Fruit fly (Drosophila melanogaster): ENCODE data around the gene CG33511.

CG33511 gene

dm6 chr2L:21082444-21083201, at the start of gene CG33511:
Gene CG33511 (minus strand): TSS chr2L:21082494.
- no peak for TF ChIP-seq CTCF (optimal IDR thresholded peaks at IDR 0.05)
- TF ChIP-seq CG8478 (optimal IDR thresholded peaks at IDR 0.05) = no peak

DNA sequence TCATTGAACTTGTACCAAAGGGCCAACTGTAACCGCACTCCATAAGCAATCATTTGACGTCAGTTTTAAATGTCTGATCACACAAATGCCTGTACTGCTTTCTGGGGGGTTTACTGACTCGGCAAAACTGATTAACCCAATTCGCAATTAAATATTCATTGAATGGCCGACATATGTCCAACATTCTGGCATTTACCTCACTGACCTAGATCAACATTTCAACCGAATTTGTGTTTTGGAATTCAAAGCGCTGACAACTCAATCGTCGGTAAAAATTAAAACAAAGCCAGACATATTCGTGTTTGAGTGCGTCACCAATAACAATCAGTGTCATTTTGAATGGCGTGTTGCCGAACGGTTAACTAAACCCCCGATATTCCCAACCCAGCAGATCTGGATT, 33.4 kb upstream of the CG33511 start:
- TF ChIP-seq CTCF (optimal IDR thresholded peaks at IDR 0.05) = no peak
- TF ChIP-seq CG8478 (optimal IDR thresholded peaks at IDR 0.05) = no peak

DNA sequence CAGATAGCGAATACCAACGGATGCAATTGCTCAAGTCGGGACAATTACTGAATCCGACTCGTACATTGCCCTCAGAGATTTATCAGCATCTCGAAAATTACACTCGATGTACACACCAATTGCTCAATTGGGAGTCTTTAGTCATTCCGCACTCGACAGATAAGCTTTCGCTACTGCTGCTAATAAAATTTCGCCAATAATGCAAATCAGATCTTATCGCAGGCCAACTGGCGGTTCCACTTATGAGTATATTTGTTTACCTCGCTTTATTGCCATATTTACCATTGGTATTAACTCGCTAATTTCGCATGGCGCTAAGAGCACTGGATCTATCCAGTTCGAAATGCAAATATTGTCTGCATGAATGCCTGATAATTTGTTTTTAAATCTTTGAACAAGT, 31.3 kb upstream of the CG33511 start:
- no peak for TF ChIP-seq CG8478 (optimal IDR thresholded peaks at IDR 0.05)
- TF ChIP-seq CTCF (optimal IDR thresholded peaks at IDR 0.05) = no peak

DNA sequence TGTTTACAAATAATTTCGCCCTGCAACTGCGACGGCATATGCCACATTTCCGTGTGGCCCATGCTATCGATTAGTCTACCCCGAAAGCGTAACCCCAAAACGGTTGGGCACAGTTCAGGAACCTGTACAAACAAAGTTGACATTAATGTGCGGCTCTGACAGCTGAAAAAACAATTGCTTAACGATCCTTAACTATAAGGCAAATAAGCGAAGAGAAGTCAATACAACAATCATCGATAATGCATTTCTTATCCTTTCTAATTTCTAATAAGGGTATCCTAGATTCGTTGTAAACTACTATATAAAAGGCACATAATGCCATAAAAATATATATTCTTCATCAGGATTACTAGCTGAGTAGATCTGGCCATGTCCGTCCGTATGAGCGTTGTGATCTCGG, 29.6 kb upstream of the CG33511 start:
- no peak for TF ChIP-seq CTCF (optimal IDR thresholded peaks at IDR 0.05)
- no peak for TF ChIP-seq CG8478 (optimal IDR thresholded peaks at IDR 0.05)

dm6 chr2L:21109680-21110079, 27.4 kb upstream of the CG33511 start:
- TF ChIP-seq CTCF (optimal IDR thresholded peaks at IDR 0.05) (no peak), CG8478 (optimal IDR thresholded peaks at IDR 0.05) (no peak)

dm6 chr2L:21108759-21109282, 26.5 kb upstream of the CG33511 start:
- TF ChIP-seq CG8478 (optimal IDR thresholded peaks at IDR 0.05) = no peak
- TF ChIP-seq CTCF (optimal IDR thresholded peaks at IDR 0.05) = peak; percentile 65 to 70

DNA sequence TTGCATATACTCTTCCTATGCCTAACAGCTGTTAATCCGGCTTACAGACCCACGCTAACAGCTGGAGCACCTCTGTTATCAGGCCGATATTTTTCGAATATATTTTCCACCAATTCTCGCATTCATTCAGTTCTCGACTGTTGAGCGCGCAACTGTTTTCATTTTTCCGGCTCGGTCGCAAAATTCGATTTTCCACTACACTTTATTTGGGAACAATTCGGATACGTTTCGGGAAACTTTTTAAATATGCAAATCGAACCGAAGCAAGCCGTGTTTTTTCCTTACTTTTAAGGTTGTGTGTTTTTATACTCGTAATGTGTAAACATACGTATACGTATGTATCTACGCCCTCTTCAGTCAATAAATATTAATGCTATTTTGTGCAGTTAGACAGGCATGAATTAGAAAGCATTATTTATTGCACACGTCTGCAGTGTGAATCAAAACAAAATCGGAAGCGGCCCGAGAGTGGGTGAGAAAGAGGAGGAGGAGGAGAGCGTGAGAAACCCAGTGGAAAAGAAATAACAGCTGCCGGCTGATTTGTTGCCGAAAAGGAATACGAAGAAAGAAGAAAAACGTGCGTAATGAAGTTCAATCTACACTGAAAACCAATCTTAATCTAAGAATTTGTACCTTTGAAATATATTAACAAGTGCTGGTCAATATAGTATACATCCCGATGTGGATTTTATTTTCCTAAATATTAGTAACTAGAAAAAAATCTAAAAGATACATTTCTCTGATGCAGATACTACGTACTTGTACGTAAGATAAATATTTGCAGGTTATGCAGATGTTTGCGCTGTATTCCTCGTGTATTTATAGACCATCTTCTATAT, 25.6 kb upstream of the CG33511 start:
- no peak for TF ChIP-seq CTCF (optimal IDR thresholded peaks at IDR 0.05)
- TF ChIP-seq CG8478 (optimal IDR thresholded peaks at IDR 0.05) = no peak

dm6 chr2L:21105127-21105526, 22.8 kb upstream of the CG33511 start:
- TF ChIP-seq CTCF (optimal IDR thresholded peaks at IDR 0.05) (no peak), CG8478 (optimal IDR thresholded peaks at IDR 0.05) (no peak)

- TF ChIP-seq CG8478 (optimal IDR thresholded peaks at IDR 0.05) = no peak
- peak; percentile 24 to 27 for TF ChIP-seq CTCF (optimal IDR thresholded peaks at IDR 0.05)
Measured at dm6 chr2L:21104326-21104725, 22.0 kb upstream of the CG33511 start, which contains the start of the genes CG46307 and Nhe2. Gene CG46307 (plus strand): TSS chr2L:21104568. Gene Nhe2 (plus strand): TSS chr2L:21104568.

DNA sequence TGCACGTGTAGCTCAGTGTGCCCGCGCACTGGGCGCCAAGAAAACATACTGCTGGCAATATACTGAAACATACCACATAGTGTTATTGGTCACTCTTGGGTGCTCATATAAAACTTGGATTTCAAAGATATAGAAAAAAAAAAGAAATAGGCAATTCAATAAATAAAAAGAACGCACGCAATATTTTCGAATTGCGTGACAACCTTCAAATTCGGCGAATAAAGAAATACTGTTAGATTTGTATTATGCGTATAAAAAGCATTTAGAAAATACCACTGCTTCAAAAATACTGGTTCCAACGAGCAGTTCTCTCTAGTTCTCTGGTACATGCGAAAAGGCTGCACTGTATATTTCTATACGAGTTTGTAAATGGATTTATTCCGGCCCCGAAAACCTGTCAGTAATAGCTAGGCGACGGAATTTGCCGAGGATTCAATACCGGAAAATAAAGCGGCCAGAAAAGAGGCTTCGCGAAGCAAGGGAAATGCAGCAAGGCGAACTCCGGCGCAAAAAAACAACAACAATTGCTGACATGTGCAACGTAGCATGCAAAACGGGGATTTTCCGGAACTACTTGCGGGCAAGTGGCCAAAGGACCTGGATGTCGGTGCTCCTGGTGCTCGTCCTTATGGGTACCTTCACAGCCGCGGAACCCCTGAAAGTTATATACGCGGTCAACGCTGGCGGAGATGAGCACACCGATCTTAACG, 20.3 kb upstream of the CG33511 start, which contains the start of gene CG9257:
TSS of gene CG9257 (plus strand) at position 345 of the 710 bp plus-strand sequence.
- TF ChIP-seq CTCF (optimal IDR thresholded peaks at IDR 0.05) = no peak
- TF ChIP-seq CG8478 (optimal IDR thresholded peaks at IDR 0.05) = no peak

DNA sequence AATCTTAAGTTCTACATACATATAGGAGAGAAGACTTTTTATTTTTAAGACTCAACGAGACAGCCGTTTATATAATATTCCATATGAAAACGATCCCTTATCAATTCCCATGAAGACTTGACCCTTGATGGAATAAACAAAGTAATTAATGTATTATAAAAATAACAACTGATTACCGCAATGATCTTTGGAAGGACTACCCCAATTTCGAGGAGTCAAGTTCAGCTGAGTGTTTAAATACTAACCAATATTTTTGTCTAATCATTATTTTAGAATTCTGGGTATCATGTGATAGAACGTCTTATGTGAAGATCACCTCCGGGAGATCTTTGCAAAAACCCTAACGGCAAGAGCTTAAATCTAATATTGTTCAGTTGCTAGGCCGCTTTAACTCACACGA, 15.6 kb upstream of the CG33511 start:
- no peak for TF ChIP-seq CG8478 (optimal IDR thresholded peaks at IDR 0.05)
- no peak for TF ChIP-seq CTCF (optimal IDR thresholded peaks at IDR 0.05)

dm6 chr2L:21096448-21096994, 14.2 kb upstream of the CG33511 start, which contains the start of gene CG34136:
Gene CG34136 (plus strand): TSS chr2L:21096922.
- TF ChIP-seq CG8478 (optimal IDR thresholded peaks at IDR 0.05) (no peak), CTCF (optimal IDR thresholded peaks at IDR 0.05) (no peak)

- TF ChIP-seq CG8478 (optimal IDR thresholded peaks at IDR 0.05) = no peak
- no peak for TF ChIP-seq CTCF (optimal IDR thresholded peaks at IDR 0.05)
Measured at dm6 chr2L:21090958-21091357, 8.7 kb upstream of the CG33511 start, which contains the start of gene CG14397. Gene CG14397 (plus strand): TSS chr2L:21091227.

- no peak for TF ChIP-seq CG8478 (optimal IDR thresholded peaks at IDR 0.05)
- TF ChIP-seq CTCF (optimal IDR thresholded peaks at IDR 0.05) = no peak
Measured at dm6 chr2L:21089075-21089474, 6.8 kb upstream of the CG33511 start, which contains the start of gene CG9259. Gene CG9259 (plus strand): TSS chr2L:21089375.
